Worm (Caenorhabditis elegans) whole organism, L4/young adult: ENCODE results near the gene D1079.1.

Experiments used
- W03F9.2 ChIP-seq: fragments of 150-350 bp; optimal IDR thresholded peaks from 2 replicates; lab custom pipeline; 2014; ENCODE audit warnings: missing biosample characterization, missing genetic modification characterization
- dao-5 ChIP-seq: sonication (generic microtip); optimal IDR thresholded peaks from 2 replicates; lab custom pipeline; 2016; ENCODE audit warnings: missing genotype, missing genetic modification characterization, moderate library complexity, missing compliant biosample characterization
- him-1 ChIP-seq: sonication (generic microtip); optimal IDR thresholded peaks from 2 replicates; lab custom pipeline; 2016; ENCODE audit warnings: missing genotype, missing genetic modification reagents, missing genetic modification characterization, missing compliant biosample characterization

DNA sequence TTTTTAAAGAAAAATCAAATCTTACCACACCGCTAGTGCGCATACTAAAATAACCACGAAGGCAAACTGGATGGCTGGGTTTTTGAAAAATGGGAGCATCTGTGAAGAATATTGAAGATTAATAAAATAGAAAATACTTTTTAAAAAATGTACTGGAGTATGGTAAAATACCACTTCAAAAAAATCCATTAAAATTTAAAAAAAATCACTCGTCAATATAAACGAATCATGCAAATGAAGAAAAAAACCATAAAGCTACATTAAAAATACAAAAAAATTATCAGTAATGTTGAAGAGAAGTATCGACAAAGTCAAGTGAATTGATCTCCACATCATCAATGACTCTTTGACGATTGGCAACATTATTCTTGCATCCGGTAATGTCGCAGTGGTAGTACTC lies 32.2 kb upstream of the D1079.1 start, which contains the start of gene R160.5:
- no peak for TF ChIP-seq him-1 (tag; lab: Kevin White, UChicago)
- TF ChIP-seq W03F9.2 (tag; lab: Kevin White, UChicago) = no peak
- TF ChIP-seq dao-5 = no peak
